Fruit fly (Drosophila melanogaster) whole organism, prepupa: ENCODE data around the gene Cpr65Av.
"Not testable (repeated sequence)": the region's sequence is repeated elsewhere in the genome, so short reads cannot be mapped to it uniquely, and the experiment has no call there.

Source experiments
- Blimp-1 ChIP-seq: fragments of 200-800 bp; sonication (Bioruptor generic); optimal IDR thresholded peaks from 3 replicates; lab custom pipeline; 2017; ENCODE audit warnings: missing biosample characterization, missing genetic modification characterization, mild to moderate bottlenecking, moderate library complexity, missing genetic modification reagents
- CG6276 ChIP-seq: fragments of 200-800 bp; sonication (Bioruptor generic); optimal IDR thresholded peaks from 2 replicates; lab custom pipeline; 2017; ENCODE audit warnings: missing biosample characterization, mild to moderate bottlenecking, missing genetic modification characterization
- CG6808 ChIP-seq: fragments of 200-800 bp; sonication (Bioruptor generic); optimal IDR thresholded peaks from 3 replicates; lab custom pipeline; 2017; ENCODE audit warnings: missing biosample characterization, missing genetic modification characterization, mild to moderate bottlenecking, moderate library complexity, missing genetic modification reagents
- CG9139 ChIP-seq: fragments of 200-800 bp; sonication (Bioruptor generic); optimal IDR thresholded peaks from 3 replicates; lab custom pipeline; 2017; ENCODE audit warnings: missing biosample characterization, mild to moderate bottlenecking, missing genetic modification characterization

dm6 chr3L:6149248-6149647, 9.5 kb upstream of the Cpr65Av start, which contains the start of gene Lcp65Ab1:
- not testable (repeated sequence) for TF ChIP-seq CG9139, CG6276, Blimp-1, CG6808 (GFP tag; lab: Kevin White, UChicago)
